Fruit fly (Drosophila melanogaster): ENCODE results near the gene Grip91.

Grip91 gene

dm6 chrX:13740992-13741391, 3.5 kb downstream of the Grip91 start:
- TF ChIP-seq CG10631 (GFP tag; optimal IDR thresholded peaks at IDR 0.05) (no peak), CG6808 (GFP tag; optimal IDR thresholded peaks at IDR 0.05) (no peak), fd85E (GFP tag; optimal IDR thresholded peaks at IDR 0.05) (no peak), svp (GFP tag) (no peak), vri (GFP tag; optimal IDR thresholded peaks at IDR 0.05) (peak; percentile 6), Eip78C (GFP tag) (no peak)

- TF ChIP-seq CG10669 (GFP tag; optimal IDR thresholded peaks at IDR 0.05) (peak; percentile 81), Eip75B (GFP tag; optimal IDR thresholded peaks at IDR 0.05) (peak; percentile 82), OdsH (GFP tag; optimal IDR thresholded peaks at IDR 0.05) (peak; percentile 85), CG6276 (GFP tag; optimal IDR thresholded peaks at IDR 0.05) (peak; percentile 85), Sox102F (GFP tag; optimal IDR thresholded peaks at IDR 0.05) (peak; percentile 64), Ets96B (tag; optimal IDR thresholded peaks at IDR 0.05) (peak; percentile 80), CG16779 (tag; optimal IDR thresholded peaks at IDR 0.05) (peak; percentile 77), CG34406 (GFP tag; optimal IDR thresholded peaks at IDR 0.05) (peak; percentile 66), salr (GFP tag; optimal IDR thresholded peaks at IDR 0.05) (peak; percentile 71 to 81), CG11902 (GFP tag; optimal IDR thresholded peaks at IDR 0.05) (peak; percentile 48), CG8319 (GFP tag; optimal IDR thresholded peaks at IDR 0.05) (peak; percentile 68), CG6163 (GFP tag; IDR thresholded peaks at IDR 0.05) (peak; percentile 91), CG8632 (GFP tag; optimal IDR thresholded peaks at IDR 0.05) (peak; percentile 70), Hr38 (GFP tag; optimal IDR thresholded peaks at IDR 0.05) (peak; percentile 50), pdm3 (GFP tag; optimal IDR thresholded peaks at IDR 0.05) (peak; percentile 87), vri (GFP tag; optimal IDR thresholded peaks at IDR 0.05) (peak; percentile 63), acj6 (GFP tag; optimal IDR thresholded peaks at IDR 0.05) (peak; percentile 79), svp (GFP tag) (peak; percentile 87), CG6808 (GFP tag; optimal IDR thresholded peaks at IDR 0.05) (peak; percentile 95), Ets21C (GFP tag; optimal IDR thresholded peaks at IDR 0.05) (peak; percentile 66), net (GFP tag; optimal IDR thresholded peaks at IDR 0.05) (peak; percentile 91), CG11294 (GFP tag; IDR thresholded peaks at IDR 0.05) (peak; percentile 85), fkh (GFP tag; optimal IDR thresholded peaks at IDR 0.05) (peak; percentile 13), CG31627 (GFP tag; optimal IDR thresholded peaks at IDR 0.05) (peak; percentile 74), CG11762 (GFP tag; optimal IDR thresholded peaks at IDR 0.05; ENCODE audit: insufficient read depth) (peak; percentile 63), Hr4 (GFP tag; optimal IDR thresholded peaks at IDR 0.05) (peak; percentile 74), Sox15 (GFP tag; optimal IDR thresholded peaks at IDR 0.05) (peak; percentile 61), Eip78C (GFP tag) (peak; percentile 89), CG8119 (GFP tag; IDR thresholded peaks at IDR 0.05) (peak; percentile 83), ss (GFP tag; optimal IDR thresholded peaks at IDR 0.05) (peak; percentile 94), esn (GFP tag; optimal IDR thresholded peaks at IDR 0.05) (peak; percentile 67), dsx (GFP tag; optimal IDR thresholded peaks at IDR 0.05; ENCODE audit: poor library complexity, severe bottlenecking) (peak; percentile 77), fd59A (GFP tag; optimal IDR thresholded peaks at IDR 0.05) (peak; percentile 66), Sox14 (GFP tag; optimal IDR thresholded peaks at IDR 0.05) (peak; percentile 79), CG4318 (GFP tag; optimal IDR thresholded peaks at IDR 0.05) (peak; percentile 79), CG6792 (GFP tag; optimal IDR thresholded peaks at IDR 0.05) (peak; percentile 77), Hr39 (GFP tag; optimal IDR thresholded peaks at IDR 0.05) (peak; percentile 68), topi (GFP tag; optimal IDR thresholded peaks at IDR 0.05) (peak; percentile 59), Blimp-1 (GFP tag; optimal IDR thresholded peaks at IDR 0.05) (peak; percentile 17), fd85E (GFP tag; optimal IDR thresholded peaks at IDR 0.05) (peak; percentile 11), lz (GFP tag; optimal IDR thresholded peaks at IDR 0.05) (peak; percentile 79), CG10631 (GFP tag; optimal IDR thresholded peaks at IDR 0.05) (peak; percentile 80), CG6854 (GFP tag; optimal IDR thresholded peaks at IDR 0.05) (peak; percentile 35), Met (GFP tag; optimal IDR thresholded peaks at IDR 0.05) (peak; percentile 69), dac (GFP tag; optimal IDR thresholded peaks at IDR 0.05) (peak; percentile 88), Gug (GFP tag; IDR thresholded peaks at IDR 0.05) (peak; percentile 78), spab (GFP tag; optimal IDR thresholded peaks at IDR 0.05) (peak; percentile 83), Eip93F (GFP tag; optimal IDR thresholded peaks at IDR 0.05) (peak; percentile 27), CG9139 (GFP tag; optimal IDR thresholded peaks at IDR 0.05) (peak; percentile 83)
Measured at dm6 chrX:13740062-13740461, 4.4 kb downstream of the Grip91 start.

Data from whole organism, prepupa.